Worm (Caenorhabditis elegans) whole organism, L1 larva: ENCODE measurements around the gene Y66H1A.5.

Experiments used
- jun-1 ChIP-seq: fragments of 150-350 bp; optimal IDR thresholded peaks from 2 replicates; lab custom pipeline; 2014; ENCODE audit warnings: missing biosample characterization, missing genetic modification reagents, missing genetic modification characterization
- ztf-11 ChIP-seq, 2 experiments: sonication (generic microtip); optimal IDR thresholded peaks; 2 replicates each; lab custom pipeline; 2016 to 2017; ENCODE audit warnings: missing genetic modification characterization in 2 of 2, missing biosample characterization in 1 of 2, missing compliant biosample characterization in 1 of 2

- TF ChIP-seq jun-1 (tag; lab: Kevin White, UChicago) (no peak), ztf-11 (tag; optimal IDR thresholded peaks at IDR 0.05; lab: Kevin White, UChicago) (no peak)
Observed at ce11 chrIV:379605-380004, 49.3 kb downstream of the Y66H1A.5 start.
